Worm (Caenorhabditis elegans): ENCODE measurements around the gene Y53F4B.36.
A peak's percentile ranks its signal among the peaks of the same experiment; 100 is the strongest.

The Y53F4B.36 gene

ce11 chrII:15217949-15218348 is 42.2 kb downstream of the Y53F4B.36 start (continued):
- TF ChIP-seq hlh-8 (tag; optimal IDR thresholded peaks at IDR 0.05) (no peak), pag-3 (tag; optimal IDR thresholded peaks at IDR 0.05; ENCODE audit: borderline replicate concordance) (no peak), tbx-7 (tag; optimal IDR thresholded peaks at IDR 0.05) (no peak), Y22D7AL.16 (tag; optimal IDR thresholded peaks at IDR 0.05) (no peak), hlh-30 (tag; optimal IDR thresholded peaks at IDR 0.05; ENCODE audit: insufficient read depth) (no peak)

DNA sequence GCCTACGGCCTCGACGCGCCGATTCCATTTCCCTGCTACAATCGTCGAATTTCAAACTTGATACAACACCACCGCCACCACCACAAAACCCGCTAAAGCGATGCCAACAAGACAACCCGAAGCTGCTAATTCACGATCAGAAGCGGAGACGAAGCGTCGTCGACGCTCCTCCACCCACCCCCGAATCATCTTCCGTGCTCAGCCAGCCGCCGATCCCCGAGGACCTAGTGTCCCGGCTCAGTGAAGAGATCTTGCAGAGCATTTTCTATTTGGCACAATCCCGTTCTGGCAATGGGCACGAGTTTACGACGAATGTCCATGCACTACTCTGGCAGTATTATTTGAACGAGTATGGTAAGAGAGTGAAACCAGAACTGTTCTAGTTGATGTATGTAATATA is 42.9 kb downstream of the Y53F4B.36 start:
- TF ChIP-seq pag-3 (tag; optimal IDR thresholded peaks at IDR 0.05; ENCODE audit: borderline replicate concordance) (no peak), dmd-4 (tag; optimal IDR thresholded peaks at IDR 0.05; ENCODE audit: borderline replicate concordance) (no peak), ceh-48 (tag; optimal IDR thresholded peaks at IDR 0.05) (no peak), hlh-13 (GFP tag; optimal IDR thresholded peaks at IDR 0.05) (no peak), ceh-9 (tag; optimal IDR thresholded peaks at IDR 0.05) (no peak), nhr-11 (tag; optimal IDR thresholded peaks at IDR 0.05) (no peak), gmeb-2 (tag; optimal IDR thresholded peaks at IDR 0.05) (no peak), unc-86 (tag; optimal IDR thresholded peaks at IDR 0.05) (no peak), dve-1 (tag; optimal IDR thresholded peaks at IDR 0.05) (no peak), ceh-45 (GFP tag; IDR thresholded peaks at IDR 0.05) (no peak), pqm-1 (tag; optimal IDR thresholded peaks at IDR 0.05) (no peak), ceh-24 (tag; optimal IDR thresholded peaks at IDR 0.05) (no peak)

- TF ChIP-seq elt-4 (tag; optimal IDR thresholded peaks at IDR 0.05) (no peak), fax-1 (tag; optimal IDR thresholded peaks at IDR 0.05) (no peak), ceh-14 (tag; optimal IDR thresholded peaks at IDR 0.05) (no peak), lin-11 (tag; optimal IDR thresholded peaks at IDR 0.05) (no peak), dve-1 (tag; optimal IDR thresholded peaks at IDR 0.05) (no peak), rnt-1 (tag; optimal IDR thresholded peaks at IDR 0.05) (no peak), pag-3 (tag; optimal IDR thresholded peaks at IDR 0.05; ENCODE audit: borderline replicate concordance) (no peak), zip-5 (tag; optimal IDR thresholded peaks at IDR 0.05) (no peak), ceh-31 (tag; optimal IDR thresholded peaks at IDR 0.05) (no peak), sox-4 (tag; optimal IDR thresholded peaks at IDR 0.05) (no peak), T23F11.4 (GFP tag; optimal IDR thresholded peaks at IDR 0.05) (no peak), K02D7.2 (tag; optimal IDR thresholded peaks at IDR 0.05) (no peak)
Measured at ce11 chrII:15219033-15219432, 43.3 kb downstream of the Y53F4B.36 start.

DNA sequence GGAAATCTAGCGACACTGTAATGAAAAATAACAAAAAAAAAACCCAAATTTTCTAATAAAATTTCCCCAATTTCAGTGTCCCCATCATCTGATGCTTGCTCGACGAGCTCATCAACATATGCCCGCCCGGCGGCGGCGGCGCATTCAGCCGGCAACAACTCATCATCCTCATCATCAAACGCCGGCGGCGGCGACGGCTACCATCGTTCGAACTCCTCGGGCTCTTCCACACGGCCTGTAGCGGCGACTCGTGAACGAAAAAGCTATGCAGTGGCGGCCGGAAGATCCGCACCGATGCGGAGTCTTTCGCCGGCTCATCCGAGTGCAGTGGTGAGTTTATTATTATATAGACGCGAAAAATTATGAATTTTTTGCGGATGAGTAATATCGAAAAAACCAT is 44.4 kb downstream of the Y53F4B.36 start:
- TF ChIP-seq sox-4 (tag; optimal IDR thresholded peaks at IDR 0.05) (no peak), unc-55 (GFP tag; optimal IDR thresholded peaks at IDR 0.05) (no peak), ceh-34 (tag; optimal IDR thresholded peaks at IDR 0.05) (no peak), tbx-7 (tag; optimal IDR thresholded peaks at IDR 0.05) (no peak), ceh-45 (GFP tag; IDR thresholded peaks at IDR 0.05) (no peak), fkh-6 (tag; optimal IDR thresholded peaks at IDR 0.05) (no peak)

ce11 chrII:15226186-15226585 is 50.4 kb downstream of the Y53F4B.36 start:
- TF ChIP-seq nhr-11 (tag; optimal IDR thresholded peaks at IDR 0.05), result no peak
- TF ChIP-seq hlh-6 (tag; optimal IDR thresholded peaks at IDR 0.05), result peak; percentile 1

DNA sequence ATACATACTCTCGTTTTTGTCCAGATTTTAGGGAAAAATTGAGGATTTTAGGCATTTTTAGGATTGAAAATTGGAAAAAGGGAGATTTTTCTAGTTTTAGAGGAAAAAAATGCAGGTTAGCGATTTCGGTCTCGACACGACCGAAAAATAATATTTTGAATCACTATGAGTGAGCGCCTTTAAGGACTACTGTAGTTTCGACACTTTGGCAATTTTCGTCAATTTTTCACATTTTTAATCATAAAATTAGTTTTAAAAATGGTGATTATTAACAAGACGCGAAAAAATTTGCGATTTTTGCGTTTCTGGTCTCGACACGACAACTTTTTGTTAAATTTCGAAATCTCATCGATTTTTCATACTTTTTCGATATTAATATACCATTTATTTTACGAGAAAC is 51.1 kb downstream of the Y53F4B.36 start:
- TF ChIP-seq ref-2 (tag; optimal IDR thresholded peaks at IDR 0.05) (no peak), nfya-1 (tag; optimal IDR thresholded peaks at IDR 0.05) (no peak), elt-2 (tag; optimal IDR thresholded peaks at IDR 0.05) (no peak), pha-2 (tag; optimal IDR thresholded peaks at IDR 0.05) (no peak)

All from whole organism, late embryonic.